Fruit fly (Drosophila melanogaster): ENCODE data around the gene mtSSB.

dm6 chr3R:16234298-16234697, 29.2 kb upstream of the mtSSB start:
- no peak for TF ChIP-seq run (tag; optimal IDR thresholded peaks at IDR 0.05)
- no peak for TF ChIP-seq CG30431 (GFP tag; optimal IDR thresholded peaks at IDR 0.05)
- TF ChIP-seq CG11085 (GFP tag; IDR thresholded peaks at IDR 0.05) = no peak
- no peak for TF ChIP-seq cwo (GFP tag; optimal IDR thresholded peaks at IDR 0.05)
- TF ChIP-seq CG30403 (GFP tag; optimal IDR thresholded peaks at IDR 0.05) = no peak
- no peak for TF ChIP-seq sna (GFP tag; IDR thresholded peaks at IDR 0.05; ENCODE audit: partially characterized antibody)
- no peak for TF ChIP-seq CG31224 (GFP tag; IDR thresholded peaks at IDR 0.05)
- TF ChIP-seq zfh1 (GFP tag; IDR thresholded peaks at IDR 0.05) = no peak
- no peak for TF ChIP-seq CG3163 (GFP tag; optimal IDR thresholded peaks at IDR 0.05)
- no peak for TF ChIP-seq ro (GFP tag; IDR thresholded peaks at IDR 0.05)
- TF ChIP-seq NC2α (GFP tag; optimal IDR thresholded peaks at IDR 0.05) = no peak
- no peak for TF ChIP-seq MESR4 (GFP tag; optimal IDR thresholded peaks at IDR 0.05)

Measured in whole organism, embryonic.